Worm (Caenorhabditis elegans) whole organism, L1 larva: Measurements from ENCODE around the gene F31F6.1.

ENCODE experiments used
- C04F5.9 ChIP-seq: sonication (generic microtip); optimal IDR thresholded peaks from 2 replicates; lab custom pipeline; 2016; ENCODE audit warnings: missing genetic modification characterization, missing compliant biosample characterization
- C16A3.4 ChIP-seq: fragments of 150-350 bp; optimal IDR thresholded peaks from 2 replicates; lab custom pipeline; 2014; ENCODE audit warnings: missing biosample characterization, missing genetic modification characterization
- C34B4.2 ChIP-seq: sonication (generic microtip); optimal IDR thresholded peaks from 2 replicates; lab custom pipeline; 2017; ENCODE audit warnings: mild to moderate bottlenecking, missing genetic modification characterization, missing compliant biosample characterization
- F16B12.6 ChIP-seq: fragments of 150-350 bp; optimal IDR thresholded peaks from 2 replicates; lab custom pipeline; 2014; ENCODE audit warnings: missing biosample characterization, missing genetic modification characterization
- Y116A8C.19 ChIP-seq: sonication (generic microtip); optimal IDR thresholded peaks from 2 replicates; lab custom pipeline; 2016; ENCODE audit warnings: missing compliant biosample characterization, missing genetic modification characterization, borderline replicate concordance
- aha-1 ChIP-seq: fragments of 150-350 bp; optimal IDR thresholded peaks from 2 replicates; lab custom pipeline; 2014; ENCODE audit warnings: missing biosample characterization, missing genetic modification characterization
- alr-1 ChIP-seq: fragments of 200-800 bp; sonication (Bioruptor generic); optimal IDR thresholded peaks from 2 replicates; lab custom pipeline; 2018; ENCODE audit warnings: borderline replicate concordance, mild to moderate bottlenecking, missing genetic modification characterization, missing compliant biosample characterization
- aly-2 ChIP-seq: fragments of 150-350 bp; optimal IDR thresholded peaks from 2 replicates; lab custom pipeline; 2014; ENCODE audit warnings: missing biosample characterization, missing genetic modification characterization
- ama-1 ChIP-seq: fragments of 150-350 bp; optimal IDR thresholded peaks from 2 replicates; lab custom pipeline; 2014
- ceh-82 ChIP-seq, 3 experiments: fragments of 150-350 bp in 1 of 3; sonication (generic microtip) in 2 of 3; optimal IDR thresholded peaks; 2 replicates each; lab custom pipeline; 2014 to 2017; ENCODE audit warnings: missing biosample characterization in 3 of 3, missing genetic modification characterization in 3 of 3
- ceh-90 ChIP-seq: sonication (generic microtip); optimal IDR thresholded peaks from 2 replicates; lab custom pipeline; 2016; ENCODE audit warnings: missing genetic modification characterization, missing compliant biosample characterization
- dsc-1 ChIP-seq: sonication (generic microtip); optimal IDR thresholded peaks from 2 replicates; lab custom pipeline; 2016; ENCODE audit warnings: mild to moderate bottlenecking, missing genetic modification characterization, missing compliant biosample characterization
- efl-1 ChIP-seq, 4 experiments: fragments of 150-350 bp; optimal IDR thresholded peaks in 3 of 4; peaks in 1 of 4; 1 replicate in 1 of 4; 2 replicates in 3 of 4; lab custom pipeline; 2014; ENCODE audit warnings: missing biosample characterization in 2 of 4, missing genetic modification characterization in 2 of 4, missing genetic modification reagents in 2 of 4
- efl-3 ChIP-seq: fragments of 200-800 bp; sonication (Bioruptor generic); optimal IDR thresholded peaks from 2 replicates; lab custom pipeline; 2018; ENCODE audit warnings: mild to moderate bottlenecking, missing genetic modification characterization, missing compliant biosample characterization
- egl-13 ChIP-seq: sonication (generic microtip); optimal IDR thresholded peaks from 2 replicates; lab custom pipeline; 2016; ENCODE audit warnings: missing genotype, missing genetic modification reagents, missing genetic modification characterization, missing compliant biosample characterization
- egl-27 ChIP-seq, 2 experiments: fragments of 150-350 bp in 1 of 2; sonication (generic microtip); optimal IDR thresholded peaks; 3 replicates each; lab custom pipeline; 2017 to 2018; ENCODE audit warnings: missing biosample characterization in 2 of 2, missing genetic modification characterization in 2 of 2, missing genetic modification reagents in 2 of 2
- elt-2 ChIP-seq: sonication (generic microtip); optimal IDR thresholded peaks from 2 replicates; lab custom pipeline; 2016; ENCODE audit warnings: missing genetic modification characterization, mild to moderate bottlenecking, inconsistent platforms, missing compliant biosample characterization, missing genetic modification reagents
- ets-5 ChIP-seq: fragments of 200-800 bp; sonication (Bioruptor generic); IDR thresholded peaks from 2 replicates; pipeline ENCODE4 v1.3.6; 2022; ENCODE audit warnings: missing genetic modification characterization, missing compliant biosample characterization
- fkh-4 ChIP-seq: sonication (generic microtip); optimal IDR thresholded peaks from 2 replicates; lab custom pipeline; 2016; ENCODE audit warnings: missing compliant biosample characterization, missing genetic modification characterization, borderline replicate concordance
- fos-1 ChIP-seq: fragments of 150-350 bp; optimal IDR thresholded peaks from 2 replicates; lab custom pipeline; 2014; ENCODE audit warnings: missing biosample characterization, missing genetic modification characterization
- grh-1 ChIP-seq: fragments of 200-800 bp; sonication (Bioruptor generic); IDR thresholded peaks from 2 replicates; pipeline ENCODE4 v1.3.6; 2022; ENCODE audit warnings: missing genetic modification reagents, missing genetic modification characterization, missing compliant biosample characterization
- hpl-2 ChIP-seq: fragments of 150-350 bp; optimal IDR thresholded peaks from 2 replicates; lab custom pipeline; 2014; ENCODE audit warnings: missing biosample characterization, missing genetic modification reagents, missing genetic modification characterization
- irx-1 ChIP-seq: sonication (generic microtip); optimal IDR thresholded peaks from 2 replicates; lab custom pipeline; 2016; ENCODE audit warnings: missing genetic modification characterization, missing compliant biosample characterization
- jun-1 ChIP-seq: fragments of 150-350 bp; optimal IDR thresholded peaks from 2 replicates; lab custom pipeline; 2014; ENCODE audit warnings: missing biosample characterization, missing genetic modification reagents, missing genetic modification characterization
- lin-13 ChIP-seq: fragments of 150-350 bp; optimal IDR thresholded peaks from 2 replicates; lab custom pipeline; 2014; ENCODE audit warnings: missing biosample characterization, missing genetic modification reagents, missing genetic modification characterization
- lin-14 ChIP-seq: fragments of 200-800 bp; sonication (Bioruptor generic); optimal IDR thresholded peaks from 2 replicates; lab custom pipeline; 2018; ENCODE audit warnings: mild to moderate bottlenecking, missing genetic modification characterization, moderate library complexity, missing compliant biosample characterization
- lin-35 ChIP-seq, 2 experiments: fragments of 150-350 bp; optimal IDR thresholded peaks; 2 replicates each; lab custom pipeline; 2014; ENCODE audit warnings: missing biosample characterization in 2 of 2, missing genetic modification characterization in 2 of 2, missing genetic modification reagents in 2 of 2
- lin-39 ChIP-seq: fragments of 150-350 bp; optimal IDR thresholded peaks from 2 replicates; lab custom pipeline; 2014; ENCODE audit warnings: missing biosample characterization, missing genetic modification reagents, missing genetic modification characterization
- lir-3 ChIP-seq: sonication (generic microtip); optimal IDR thresholded peaks from 2 replicates; lab custom pipeline; 2016; ENCODE audit warnings: mild to moderate bottlenecking, missing genetic modification characterization, moderate library complexity, missing compliant biosample characterization; ENCODE audit not compliant: poor library complexity
- lsy-2 ChIP-seq, 2 experiments: fragments of 150-350 bp; optimal IDR thresholded peaks; 2 replicates each; lab custom pipeline; 2014; ENCODE audit warnings: missing biosample characterization in 2 of 2, missing genetic modification characterization in 2 of 2
- mdl-1 ChIP-seq, 2 experiments: fragments of 150-350 bp; optimal IDR thresholded peaks; 2 replicates each; lab custom pipeline; 2014 to 2017; ENCODE audit warnings: missing biosample characterization in 2 of 2, missing genetic modification characterization in 2 of 2, inconsistent platforms in 1 of 2
- nhr-20 ChIP-seq: sonication (generic microtip); optimal IDR thresholded peaks from 2 replicates; lab custom pipeline; 2016; ENCODE audit warnings: mild to moderate bottlenecking, missing genetic modification characterization, missing compliant biosample characterization
- nhr-237 ChIP-seq: fragments of 150-350 bp; optimal IDR thresholded peaks from 2 replicates; lab custom pipeline; 2014; ENCODE audit warnings: missing biosample characterization, missing genetic modification characterization
- nhr-28 ChIP-seq: fragments of 150-350 bp; optimal IDR thresholded peaks from 2 replicates; lab custom pipeline; 2014; ENCODE audit warnings: missing biosample characterization, missing genetic modification characterization
- nhr-71 ChIP-seq: sonication (generic microtip); optimal IDR thresholded peaks from 2 replicates; lab custom pipeline; 2016; ENCODE audit warnings: mild to moderate bottlenecking, missing genetic modification characterization, moderate library complexity, missing compliant biosample characterization
- nhr-77 ChIP-seq: fragments of 150-350 bp; optimal IDR thresholded peaks from 2 replicates; lab custom pipeline; 2014; ENCODE audit warnings: missing biosample characterization, missing genetic modification characterization
- nhr-84 ChIP-seq: sonication (generic microtip); optimal IDR thresholded peaks from 2 replicates; lab custom pipeline; 2017; ENCODE audit warnings: missing biosample characterization, missing genetic modification characterization
- nhr-85 ChIP-seq: sonication (generic microtip); peaks from one replicate; lab custom pipeline; 2016; ENCODE audit warnings: missing genetic modification characterization, inconsistent platforms, missing compliant biosample characterization
- nhr-90 ChIP-seq: sonication (generic microtip); optimal IDR thresholded peaks from 2 replicates; lab custom pipeline; 2016; ENCODE audit warnings: mild to moderate bottlenecking, missing genetic modification characterization, missing compliant biosample characterization; ENCODE audit not compliant: poor library complexity
- pax-3 ChIP-seq: fragments of 200-800 bp; sonication (Bioruptor generic); optimal IDR thresholded peaks from 2 replicates; lab custom pipeline; 2018; ENCODE audit warnings: mild to moderate bottlenecking, missing genetic modification characterization, moderate library complexity, missing compliant biosample characterization
- pqm-1 ChIP-seq: sonication (generic microtip); optimal IDR thresholded peaks from 3 replicates; lab custom pipeline; 2017; ENCODE audit warnings: missing biosample characterization, missing genetic modification characterization
- snpc-4 ChIP-seq: fragments of 150-350 bp; optimal IDR thresholded peaks from 2 replicates; lab custom pipeline; 2014; ENCODE audit warnings: missing biosample characterization, missing genetic modification characterization
- snu-23 ChIP-seq: sonication (generic microtip); optimal IDR thresholded peaks from 2 replicates; lab custom pipeline; 2016; ENCODE audit warnings: missing genetic modification characterization, missing compliant biosample characterization
- sptf-1 ChIP-seq: fragments of 150-350 bp; optimal IDR thresholded peaks from 2 replicates; lab custom pipeline; 2014; ENCODE audit warnings: missing biosample characterization, missing genetic modification characterization
- tlp-1 ChIP-seq: fragments of 150-350 bp; optimal IDR thresholded peaks from 2 replicates; lab custom pipeline; 2014; ENCODE audit warnings: missing biosample characterization, missing genetic modification characterization
- unc-62 ChIP-seq: fragments of 150-350 bp; optimal IDR thresholded peaks from 2 replicates; lab custom pipeline; 2014; ENCODE audit warnings: missing biosample characterization, missing genetic modification reagents, missing genetic modification characterization
- xbp-1 ChIP-seq: sonication (generic microtip); optimal IDR thresholded peaks from 2 replicates; lab custom pipeline; 2016; ENCODE audit warnings: missing genetic modification characterization, missing compliant biosample characterization
- ztf-11 ChIP-seq, 2 experiments: sonication (generic microtip); optimal IDR thresholded peaks; 2 replicates each; lab custom pipeline; 2016 to 2017; ENCODE audit warnings: missing genetic modification characterization in 2 of 2, missing biosample characterization in 1 of 2, missing compliant biosample characterization in 1 of 2

F31F6.1 gene

ce11 chrX:14831531-14831930 lies 36.6 kb downstream of the F31F6.1 start, which contains the start of gene dpf-2:
TSS of gene dpf-2 (plus strand) at chrX:14831831.
- TF ChIP-seq Y116A8C.19 (no peak), lin-35 (GFP tag; optimal IDR thresholded peaks at IDR 0.05; lab: Kevin White, UChicago) (no peak), egl-13 (tag; lab: Kevin White, UChicago) (peak; percentile 13), hpl-2 (no peak)

ce11 chrX:14828766-14829165 lies 39.3 kb downstream of the F31F6.1 start:
- TF ChIP-seq lin-13 (GFP tag; lab: Kevin White, UChicago), result no peak
- TF ChIP-seq nhr-85 (tag; lab: Kevin White, UChicago), result no peak
- no peak for TF ChIP-seq efl-3
- no peak for TF ChIP-seq C04F5.9 (tag; lab: Kevin White, UChicago)
- no peak for TF ChIP-seq ceh-82 (tag; optimal IDR thresholded peaks at IDR 0.05; lab: Kevin White, UChicago)
- TF ChIP-seq ama-1, result no peak
- TF ChIP-seq jun-1 (tag; lab: Kevin White, UChicago), result no peak
- TF ChIP-seq nhr-77, result no peak

ce11 chrX:14824490-14825050 lies 43.5 kb downstream of the F31F6.1 start, which contains the start of gene mbk-1:
TSS of gene mbk-1 (minus strand) at chrX:14824540.
- TF ChIP-seq mdl-1 (tag; optimal IDR thresholded peaks at IDR 0.05; lab: Kevin White, UChicago) (peak in 1 of 2 experiments; percentile 75), lir-3 (no peak), fkh-4 (tag; lab: Kevin White, UChicago) (no peak), aly-2 (tag; lab: Kevin White, UChicago) (no peak), aha-1 (no peak), nhr-28 (no peak), irx-1 (tag; lab: Kevin White, UChicago) (peak; percentile 39), egl-27 (tag; optimal IDR thresholded peaks at IDR 0.05; lab: Kevin White, UChicago) (peak in 1 of 2 experiments; percentile 7), C04F5.9 (tag; lab: Kevin White, UChicago) (no peak), efl-1 (optimal IDR thresholded peaks at IDR 0.05; lab: Kevin White, UChicago) (peak; percentile 39 to 74), efl-1 (GFP tag; optimal IDR thresholded peaks at IDR 0.05 in 1 of 2; lab: Kevin White, UChicago) (peak; percentile 10 to 35), unc-62 (no peak), nhr-90 (tag; lab: Kevin White, UChicago) (peak; percentile 54), fos-1 (tag; lab: Kevin White, UChicago) (no peak), lin-35 (GFP tag; optimal IDR thresholded peaks at IDR 0.05; lab: Kevin White, UChicago) (peak; percentile 16 to 69), dsc-1 (peak; percentile 51), F16B12.6 (tag; lab: Kevin White, UChicago) (no peak), lin-14 (GFP tag; lab: Kevin White, UChicago) (peak; percentile 97), jun-1 (tag; lab: Kevin White, UChicago) (peak; percentile 17), lin-39 (tag; lab: Kevin White, UChicago) (no peak), nhr-20 (tag; lab: Kevin White, UChicago) (peak; percentile 83), nhr-71 (tag; lab: Kevin White, UChicago) (peak; percentile 85), snu-23 (peak; percentile 83), pqm-1 (tag; lab: Kevin White, UChicago) (no peak), xbp-1 (tag; lab: Kevin White, UChicago) (peak; percentile 31), ets-5 (GFP tag; lab: Robert Waterston, UW) (no peak), lsy-2 (tag; optimal IDR thresholded peaks at IDR 0.05; lab: Kevin White, UChicago) (peak; percentile 48 to 76), ceh-90 (tag; lab: Kevin White, UChicago) (no peak), grh-1 (GFP tag; lab: Robert Waterston, UW) (peak; percentile 40), egl-13 (tag; lab: Kevin White, UChicago) (peak; percentile 57), C34B4.2 (tag; lab: Kevin White, UChicago) (no peak), nhr-237 (no peak), tlp-1 (tag; lab: Kevin White, UChicago) (no peak), nhr-85 (tag; lab: Kevin White, UChicago) (peak; percentile 74), elt-2 (tag; lab: Kevin White, UChicago) (peak; percentile 56), hpl-2 (no peak), sptf-1 (no peak), snpc-4 (tag; lab: Kevin White, UChicago) (no peak), ztf-11 (tag; optimal IDR thresholded peaks at IDR 0.05; lab: Kevin White, UChicago) (peak in 1 of 2 experiments; percentile 11), nhr-84 (tag; lab: Kevin White, UChicago) (no peak), C16A3.4 (tag; lab: Kevin White, UChicago) (peak; percentile 60), alr-1 (tag; lab: Kevin White, UChicago) (no peak), ama-1 (no peak), pax-3 (tag; lab: Kevin White, UChicago) (no peak)
